Fruit fly (Drosophila melanogaster): Measurements from ENCODE around the gene Tudor-SN.

Gene Tudor-SN

DNA sequence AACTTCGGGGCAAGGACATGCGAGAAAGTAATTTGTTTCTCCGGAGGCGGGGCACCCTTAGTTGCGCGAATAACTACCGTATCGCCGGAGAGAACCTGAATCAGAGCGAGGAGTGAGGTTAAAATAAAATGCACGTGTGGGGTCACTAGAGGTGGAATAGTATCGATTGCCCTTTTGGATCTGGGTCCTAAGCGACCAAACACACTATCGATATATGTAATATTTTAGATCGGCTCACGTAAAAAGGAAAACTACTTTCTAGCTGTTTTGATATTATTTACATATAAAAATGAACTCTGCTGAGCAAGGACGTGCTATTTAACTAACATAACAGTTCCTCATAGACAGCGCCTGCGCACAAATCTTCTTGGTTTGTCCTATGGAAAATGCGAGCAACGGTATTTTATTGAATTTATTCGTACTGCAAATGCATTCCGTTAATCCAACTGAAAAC lies 1.4 kb downstream of the Tudor-SN start (continued):
- TF ChIP-seq CG2202 (tag; optimal IDR thresholded peaks at IDR 0.05) (no peak), CG2875 (GFP tag; optimal IDR thresholded peaks at IDR 0.05) (no peak), CG9609 (GFP tag; optimal IDR thresholded peaks at IDR 0.05) (no peak), pzg (GFP tag; optimal IDR thresholded peaks at IDR 0.05) (peak; percentile 69), Bteb2 (GFP tag; optimal IDR thresholded peaks at IDR 0.05) (no peak), croc (GFP tag; conservative IDR thresholded peaks at IDR 0.05) (no peak), lilli (GFP tag; optimal IDR thresholded peaks at IDR 0.05) (no peak), Dfd (GFP tag; optimal IDR thresholded peaks at IDR 0.05) (no peak), CG17186 (GFP tag; optimal IDR thresholded peaks at IDR 0.05) (no peak), CG11560 (tag; IDR thresholded peaks at IDR 0.05) (no peak), CG10565 (GFP tag; optimal IDR thresholded peaks at IDR 0.05) (no peak), CG8924 (tag; optimal IDR thresholded peaks at IDR 0.05) (no peak), slbo (GFP tag; IDR thresholded peaks at IDR 0.05) (no peak), NC2α (GFP tag; optimal IDR thresholded peaks at IDR 0.05) (no peak), Sin3A (optimal IDR thresholded peaks at IDR 0.05) (peak; percentile 18), Doc3 (GFP tag; IDR thresholded peaks at IDR 0.05; ENCODE audit: partially characterized antibody) (peak; percentile 73; the same call in 2 of the 3 replicates), Xrp1 (GFP tag; IDR thresholded peaks at IDR 0.05) (no peak), Fer2 (tag; optimal IDR thresholded peaks at IDR 0.05) (no peak), Spps (tag; optimal IDR thresholded peaks at IDR 0.05) (no peak), CG11093 (GFP tag; IDR thresholded peaks at IDR 0.05) (no peak), CG2678 (tag; optimal IDR thresholded peaks at IDR 0.05) (no peak), Hey (tag; optimal IDR thresholded peaks at IDR 0.05) (no peak), sc (optimal IDR thresholded peaks at IDR 0.05) (no peak), sc (GFP tag; optimal IDR thresholded peaks at IDR 0.05) (no peak), Six4 (GFP tag; optimal IDR thresholded peaks at IDR 0.05) (no peak), bbx (GFP tag; IDR thresholded peaks at IDR 0.05; ENCODE audit: partially characterized antibody) (peak; percentile 92), CG15479 (GFP tag; optimal IDR thresholded peaks at IDR 0.05) (no peak), fd3F (GFP tag; optimal IDR thresholded peaks at IDR 0.05) (no peak), CG14441 (GFP tag; IDR thresholded peaks at IDR 0.05) (no peak), ci (GFP tag; IDR thresholded peaks at IDR 0.05) (no peak), Sox102F (GFP tag; optimal IDR thresholded peaks at IDR 0.05) (no peak), CG3995 (GFP tag; optimal IDR thresholded peaks at IDR 0.05) (no peak), CG8359 (GFP tag; optimal IDR thresholded peaks at IDR 0.05; ENCODE audit: borderline replicate concordance) (no peak), BEAF-32 (GFP tag; optimal IDR thresholded peaks at IDR 0.05) (peak; percentile 85), HLH3B (GFP tag; IDR thresholded peaks at IDR 0.05) (no peak), Gsc (GFP tag; IDR thresholded peaks at IDR 0.05) (no peak), ftz-f1 (GFP tag; optimal IDR thresholded peaks at IDR 0.05) (peak; percentile 29), ewg (GFP tag; optimal IDR thresholded peaks at IDR 0.05) (peak; percentile 70), jigr1 (GFP tag; IDR thresholded peaks at IDR 0.05) (no peak), CG17328 (GFP tag; IDR thresholded peaks at IDR 0.05) (no peak), CG7357 (GFP tag; IDR thresholded peaks at IDR 0.05) (no peak), Dip3 (GFP tag; optimal IDR thresholded peaks at IDR 0.05) (no peak), bowl (GFP tag; IDR thresholded peaks at IDR 0.05) (no peak), MTF-1 (GFP tag; optimal IDR thresholded peaks at IDR 0.05; ENCODE audit: borderline replicate concordance) (no peak), ato (GFP tag; IDR thresholded peaks at IDR 0.05; ENCODE audit: partially characterized antibody) (peak; percentile 77), maf-S (GFP tag; optimal IDR thresholded peaks at IDR 0.05) (no peak), lmd (GFP tag; IDR thresholded peaks at IDR 0.05) (no peak), CG7839 (tag; optimal IDR thresholded peaks at IDR 0.05) (no peak), CG8944 (GFP tag; optimal IDR thresholded peaks at IDR 0.05) (no peak), bcd (GFP tag; optimal IDR thresholded peaks at IDR 0.05) (no peak), danr (GFP tag; IDR thresholded peaks at IDR 0.05) (no peak), Sry-β (GFP tag; optimal IDR thresholded peaks at IDR 0.05) (no peak)
